Worm (Caenorhabditis elegans) whole organism, L2 larva: ENCODE data around the gene nkat-1.
A peak's percentile ranks its signal among the peaks of the same experiment; 100 is the strongest.

Experiments
- C34F6.9 ChIP-seq: fragments of 150-350 bp; optimal IDR thresholded peaks from 2 replicates; lab custom pipeline; 2014; ENCODE audit warnings: missing biosample characterization, missing genetic modification characterization
- F13H6.1 ChIP-seq: sonication (generic microtip); optimal IDR thresholded peaks from 2 replicates; lab custom pipeline; 2016; ENCODE audit warnings: missing genetic modification characterization, missing compliant biosample characterization
- R02D3.7 ChIP-seq: fragments of 150-350 bp; optimal IDR thresholded peaks from 2 replicates; lab custom pipeline; 2014; ENCODE audit warnings: missing biosample characterization, missing genetic modification characterization
- Y55F3AM.14 ChIP-seq: fragments of 200-800 bp; sonication (Bioruptor generic); optimal IDR thresholded peaks from 2 replicates; lab custom pipeline; 2018; ENCODE audit warnings: mild to moderate bottlenecking, missing genetic modification characterization, missing compliant biosample characterization
- ZK546.5 ChIP-seq: sonication (generic microtip); optimal IDR thresholded peaks from 2 replicates; lab custom pipeline; 2017; ENCODE audit warnings: missing biosample characterization, missing genetic modification characterization
- alr-1 ChIP-seq: fragments of 150-350 bp; optimal IDR thresholded peaks from 2 replicates; lab custom pipeline; 2014; ENCODE audit warnings: missing biosample characterization, missing genetic modification characterization
- ama-1 ChIP-seq: fragments of 150-350 bp; optimal IDR thresholded peaks from 2 replicates; lab custom pipeline; 2018; ENCODE audit warnings: inconsistent platforms
- blmp-1 ChIP-seq: sonication (generic microtip); optimal IDR thresholded peaks from 2 replicates; lab custom pipeline; 2017; ENCODE audit warnings: missing genetic modification characterization, mild to moderate bottlenecking, missing compliant biosample characterization, antibody characterized with exemption, moderate library complexity; ENCODE audit not compliant: insufficient read depth
- ceh-82 ChIP-seq: fragments of 150-350 bp; optimal IDR thresholded peaks from 2 replicates; lab custom pipeline; 2014; ENCODE audit warnings: missing biosample characterization, missing genetic modification characterization
- crh-2 ChIP-seq: sonication (generic microtip); optimal IDR thresholded peaks from 2 replicates; lab custom pipeline; 2017; ENCODE audit warnings: missing biosample characterization, missing genetic modification characterization
- egl-27 ChIP-seq: sonication (generic microtip); optimal IDR thresholded peaks from 3 replicates; lab custom pipeline; 2017; ENCODE audit warnings: missing biosample characterization, missing genetic modification reagents, missing genetic modification characterization
- elt-1 ChIP-seq: fragments of 150-350 bp; optimal IDR thresholded peaks from 2 replicates; lab custom pipeline; 2014; ENCODE audit warnings: missing biosample characterization, missing genetic modification characterization
- fos-1 ChIP-seq: fragments of 150-350 bp; optimal IDR thresholded peaks from 2 replicates; lab custom pipeline; 2014; ENCODE audit warnings: missing biosample characterization, missing genetic modification characterization
- gmeb-1 ChIP-seq: fragments of 150-350 bp; optimal IDR thresholded peaks from 2 replicates; lab custom pipeline; 2014; ENCODE audit warnings: missing biosample characterization, missing genetic modification characterization
- lin-11 ChIP-seq: fragments of 150-350 bp; sonication (generic microtip); optimal IDR thresholded peaks from 2 replicates; lab custom pipeline; 2014; ENCODE audit warnings: missing biosample characterization, missing genetic modification characterization, inconsistent platforms, mixed read lengths
- lin-13 ChIP-seq: fragments of 150-350 bp; optimal IDR thresholded peaks from 2 replicates; lab custom pipeline; 2014; ENCODE audit warnings: missing biosample characterization, missing genetic modification reagents, missing genetic modification characterization
- lsy-2 ChIP-seq, 2 experiments: fragments of 150-350 bp in 1 of 2; sonication (generic microtip) in 1 of 2; optimal IDR thresholded peaks; 2 replicates each; lab custom pipeline; 2014 to 2017; ENCODE audit warnings: missing biosample characterization in 2 of 2, missing genetic modification characterization in 2 of 2
- mab-5 ChIP-seq: fragments of 150-350 bp; optimal IDR thresholded peaks from 2 replicates; lab custom pipeline; 2014; ENCODE audit warnings: missing biosample characterization, missing genetic modification characterization
- mbf-1 ChIP-seq: sonication (generic microtip); optimal IDR thresholded peaks from 2 replicates; lab custom pipeline; 2017; ENCODE audit warnings: missing biosample characterization, missing genetic modification characterization
- mdl-1 ChIP-seq, 2 experiments: fragments of 150-350 bp in 1 of 2; sonication (generic microtip) in 1 of 2; optimal IDR thresholded peaks; 2 replicates each; lab custom pipeline; 2017; ENCODE audit warnings: missing biosample characterization in 2 of 2, missing genetic modification characterization in 2 of 2
- nhr-10 ChIP-seq: sonication (generic microtip); optimal IDR thresholded peaks from 2 replicates; lab custom pipeline; 2017; ENCODE audit warnings: missing biosample characterization, missing genetic modification characterization
- nhr-11 ChIP-seq: fragments of 150-350 bp; optimal IDR thresholded peaks from 2 replicates; lab custom pipeline; 2014; ENCODE audit warnings: missing biosample characterization, missing genetic modification characterization
- nhr-12 ChIP-seq: fragments of 150-350 bp; optimal IDR thresholded peaks from 2 replicates; lab custom pipeline; 2014; ENCODE audit warnings: missing biosample characterization, missing genetic modification characterization
- nhr-129 ChIP-seq: fragments of 150-350 bp; optimal IDR thresholded peaks from 2 replicates; lab custom pipeline; 2014; ENCODE audit warnings: missing biosample characterization, missing genetic modification characterization
- nhr-21 ChIP-seq: fragments of 150-350 bp; optimal IDR thresholded peaks from 2 replicates; lab custom pipeline; 2014; ENCODE audit warnings: missing biosample characterization, missing genetic modification characterization
- nhr-237 ChIP-seq: fragments of 150-350 bp; optimal IDR thresholded peaks from 2 replicates; lab custom pipeline; 2014; ENCODE audit warnings: missing biosample characterization, missing genetic modification characterization
- nhr-25 ChIP-seq: fragments of 150-350 bp; sonication (generic microtip); optimal IDR thresholded peaks from 3 replicates; lab custom pipeline; 2014; ENCODE audit warnings: missing biosample characterization, missing genetic modification characterization
- nhr-6 ChIP-seq: fragments of 150-350 bp; optimal IDR thresholded peaks from 2 replicates; lab custom pipeline; 2014; ENCODE audit warnings: missing biosample characterization, missing genetic modification characterization
- nhr-77 ChIP-seq: fragments of 150-350 bp; optimal IDR thresholded peaks from 2 replicates; lab custom pipeline; 2014; ENCODE audit warnings: missing biosample characterization, missing genetic modification characterization
- peb-1 ChIP-seq: fragments of 150-350 bp; optimal IDR thresholded peaks from 2 replicates; lab custom pipeline; 2014; ENCODE audit warnings: missing biosample characterization, missing genetic modification characterization
- sem-4 ChIP-seq: fragments of 150-350 bp; optimal IDR thresholded peaks from 2 replicates; lab custom pipeline; 2014; ENCODE audit warnings: missing biosample characterization, missing genetic modification reagents, missing genetic modification characterization
- skn-1 ChIP-seq: sonication (generic microtip); optimal IDR thresholded peaks from 2 replicates; lab custom pipeline; 2017; ENCODE audit warnings: missing biosample characterization, missing genetic modification characterization
- sma-3 ChIP-seq: sonication (generic microtip); optimal IDR thresholded peaks from 2 replicates; lab custom pipeline; 2016; ENCODE audit warnings: missing genetic modification reagents, missing genetic modification characterization, missing compliant biosample characterization
- sma-9 ChIP-seq, 2 experiments: fragments of 150-350 bp in 1 of 2; sonication (generic microtip) in 1 of 2; optimal IDR thresholded peaks; 2 replicates each; lab custom pipeline; 2014 to 2016; ENCODE audit warnings: missing genetic modification characterization in 2 of 2, mild to moderate bottlenecking in 1 of 2, missing biosample characterization in 1 of 2, missing compliant biosample characterization in 1 of 2, missing genetic modification reagents in 1 of 2, moderate library complexity in 1 of 2
- snpc-4 ChIP-seq: fragments of 150-350 bp; optimal IDR thresholded peaks from 2 replicates; lab custom pipeline; 2014; ENCODE audit warnings: missing biosample characterization, missing genetic modification characterization
- unc-39 ChIP-seq: fragments of 150-350 bp; optimal IDR thresholded peaks from 2 replicates; lab custom pipeline; 2014; ENCODE audit warnings: missing biosample characterization, missing genetic modification characterization
- unc-55 ChIP-seq: fragments of 150-350 bp; sonication (generic microtip); optimal IDR thresholded peaks from 3 replicates; lab custom pipeline; 2014; ENCODE audit warnings: missing biosample characterization, missing genetic modification reagents, missing genetic modification characterization
- zag-1 ChIP-seq: fragments of 150-350 bp; optimal IDR thresholded peaks from 2 replicates; lab custom pipeline; 2014; ENCODE audit warnings: missing biosample characterization, missing genetic modification characterization
- ztf-1 ChIP-seq: fragments of 200-800 bp; sonication (Bioruptor generic); conservative IDR thresholded peaks from 2 replicates; pipeline ENCODE4 v1.3.6; 2022; ENCODE audit warnings: missing genetic modification characterization, missing compliant biosample characterization
- ztf-11 ChIP-seq: sonication (generic microtip); optimal IDR thresholded peaks from 2 replicates; lab custom pipeline; 2017; ENCODE audit warnings: missing biosample characterization, missing genetic modification characterization
- ztf-4 ChIP-seq: fragments of 150-350 bp; optimal IDR thresholded peaks from 2 replicates; lab custom pipeline; 2014; ENCODE audit warnings: missing biosample characterization, missing genetic modification characterization

nkat-1 gene

DNA sequence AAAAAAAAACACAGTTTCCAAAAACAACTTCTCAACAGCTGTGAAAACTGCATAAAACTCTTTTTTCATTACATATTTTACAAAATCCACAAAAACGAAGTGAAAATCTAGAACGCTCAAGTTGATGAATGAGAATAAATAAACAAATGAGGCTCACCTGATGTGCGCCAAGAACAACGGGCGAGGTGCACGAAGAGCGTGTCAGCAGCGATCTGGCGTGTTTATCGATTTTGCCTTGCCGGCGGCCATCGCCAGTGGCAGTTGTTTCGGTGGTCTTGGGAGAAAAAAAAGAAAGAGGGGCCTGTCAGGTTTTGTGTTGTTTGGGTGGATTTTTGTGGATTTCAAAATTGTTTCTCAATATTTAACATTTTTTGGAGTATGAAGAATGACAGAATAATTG, 33.9 kb upstream of the nkat-1 start, which contains the start of gene idhb-1:
idhb-1 (minus strand) TSS at position 214 of the 400 bp plus-strand sequence.
- peak; percentile 67 to 78 for TF ChIP-seq lsy-2 (tag; optimal IDR thresholded peaks at IDR 0.05; lab: Kevin White, UChicago)
- peak; percentile 76 for TF ChIP-seq nhr-25 (tag; lab: Kevin White, UChicago)
- TF ChIP-seq lin-11 (tag; lab: Kevin White, UChicago), result peak; percentile 53
- no peak for TF ChIP-seq nhr-11 (tag; lab: Kevin White, UChicago)
- TF ChIP-seq nhr-6, result peak; percentile 43
- peak; percentile 67 for TF ChIP-seq unc-55 (GFP tag; lab: Kevin White, UChicago)
- TF ChIP-seq zag-1 (tag; lab: Kevin White, UChicago), result peak; percentile 31
- peak; percentile 80 for TF ChIP-seq mab-5
- TF ChIP-seq crh-2 (tag; lab: Kevin White, UChicago), result peak; percentile 73
- peak; percentile 71 for TF ChIP-seq lin-13 (GFP tag; lab: Kevin White, UChicago)
- peak; percentile 32 for TF ChIP-seq egl-27
- TF ChIP-seq snpc-4 (tag; lab: Kevin White, UChicago), result peak; percentile 23
- TF ChIP-seq R02D3.7 (tag; lab: Kevin White, UChicago), result no peak
- TF ChIP-seq mdl-1 (tag; optimal IDR thresholded peaks at IDR 0.05; lab: Kevin White, UChicago), result peak in 1 of 2 experiments; percentile 22
- TF ChIP-seq ztf-4, result peak; percentile 19
- no peak for TF ChIP-seq ztf-1
- peak; percentile 74 for TF ChIP-seq gmeb-1
- peak; percentile 55 for TF ChIP-seq nhr-21
- no peak for TF ChIP-seq nhr-12 (tag; lab: Kevin White, UChicago)
- TF ChIP-seq F13H6.1 (tag; lab: Kevin White, UChicago), result peak; percentile 79
- peak; percentile 62 for TF ChIP-seq C34F6.9 (tag; lab: Kevin White, UChicago)
- peak; percentile 62 for TF ChIP-seq sma-3 (GFP tag; lab: Kevin White, UChicago)
- no peak for TF ChIP-seq ztf-11 (tag; lab: Kevin White, UChicago)
- TF ChIP-seq elt-1 (tag; lab: Kevin White, UChicago), result no peak
- TF ChIP-seq sma-9 (GFP tag; optimal IDR thresholded peaks at IDR 0.05; lab: Kevin White, UChicago), result peak; percentile 74
- no peak for TF ChIP-seq sma-9 (tag; optimal IDR thresholded peaks at IDR 0.05; lab: Kevin White, UChicago)
- peak; percentile 39 for TF ChIP-seq sem-4
- TF ChIP-seq fos-1 (tag; lab: Kevin White, UChicago), result peak; percentile 59
- peak; percentile 78 for TF ChIP-seq nhr-129 (tag; lab: Kevin White, UChicago)

DNA sequence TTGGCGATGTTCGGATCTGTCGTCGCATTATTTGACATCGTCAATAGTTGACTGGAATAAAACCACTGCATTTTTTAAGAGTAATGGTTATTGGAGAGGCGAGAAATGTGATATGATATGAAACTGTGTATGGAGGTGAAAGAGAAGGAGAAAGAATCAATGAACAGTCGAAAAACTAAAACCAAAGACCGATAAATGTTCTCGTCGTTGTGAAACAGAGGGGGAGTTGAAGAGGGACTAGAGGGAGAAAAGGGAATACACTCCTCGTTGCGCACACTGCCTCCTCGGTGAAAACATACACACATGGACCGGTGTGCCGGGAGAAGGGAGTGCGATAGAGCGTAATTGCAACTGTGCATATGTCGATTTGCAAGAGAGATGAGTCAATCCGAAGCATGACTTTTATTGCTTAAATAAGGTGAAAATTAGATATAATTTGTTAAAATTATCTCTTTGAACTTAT, 29.7 kb upstream of the nkat-1 start, which contains the start of gene sym-4:
sym-4 (minus strand) TSS at position 51 of the 463 bp plus-strand sequence.
- TF ChIP-seq sma-9 (GFP tag; optimal IDR thresholded peaks at IDR 0.05; lab: Kevin White, UChicago) (peak; percentile 93), sma-9 (tag; optimal IDR thresholded peaks at IDR 0.05; lab: Kevin White, UChicago) (no peak), unc-39 (no peak), nhr-10 (tag; lab: Kevin White, UChicago) (peak; percentile 22), ZK546.5 (tag; lab: Kevin White, UChicago) (no peak), ama-1 (peak; percentile 30), lin-11 (tag; lab: Kevin White, UChicago) (peak; percentile 74), peb-1 (tag; lab: Kevin White, UChicago) (peak; percentile 12), fos-1 (tag; lab: Kevin White, UChicago) (peak; percentile 99), ztf-4 (peak; percentile 84), skn-1 (peak; percentile 8), Y55F3AM.14 (GFP tag; lab: Kevin White, UChicago) (peak; percentile 5), ztf-11 (tag; lab: Kevin White, UChicago) (no peak), lin-13 (GFP tag; lab: Kevin White, UChicago) (peak; percentile 92), nhr-25 (tag; lab: Kevin White, UChicago) (peak; percentile 91), mab-5 (peak; percentile 81), elt-1 (tag; lab: Kevin White, UChicago) (no peak), R02D3.7 (tag; lab: Kevin White, UChicago) (no peak), nhr-11 (tag; lab: Kevin White, UChicago) (peak; percentile 51), C34F6.9 (tag; lab: Kevin White, UChicago) (peak; percentile 98), crh-2 (tag; lab: Kevin White, UChicago) (peak; percentile 96), nhr-12 (tag; lab: Kevin White, UChicago) (no peak), nhr-77 (tag; lab: Kevin White, UChicago) (peak; percentile 34), ceh-82 (tag; lab: Kevin White, UChicago) (peak; percentile 32), mdl-1 (tag; optimal IDR thresholded peaks at IDR 0.05; lab: Kevin White, UChicago) (peak; percentile 55 to 88), unc-55 (GFP tag; lab: Kevin White, UChicago) (peak; percentile 96), nhr-237 (tag; lab: Kevin White, UChicago) (peak; percentile 34), egl-27 (peak; percentile 83), snpc-4 (tag; lab: Kevin White, UChicago) (peak; percentile 78), F13H6.1 (tag; lab: Kevin White, UChicago) (peak; percentile 90), gmeb-1 (peak; percentile 81), zag-1 (tag; lab: Kevin White, UChicago) (peak; percentile 92), alr-1 (no peak), sem-4 (peak; percentile 87), sma-3 (GFP tag; lab: Kevin White, UChicago) (peak; percentile 96), nhr-21 (peak; percentile 94), mbf-1 (tag; lab: Kevin White, UChicago) (no peak), nhr-129 (tag; lab: Kevin White, UChicago) (peak; percentile 97), lsy-2 (tag; optimal IDR thresholded peaks at IDR 0.05; lab: Kevin White, UChicago) (peak; percentile 35 to 90), nhr-6 (peak; percentile 76), blmp-1 (peak; percentile 80)
